Fruit fly (Drosophila melanogaster) whole organism, embryonic: ENCODE measurements around the gene CG7916.

ENCODE experiments used
- Abd-B ChIP-seq: fragments of 200-800 bp; sonication (Bioruptor generic); optimal IDR thresholded peaks from 2 replicates; lab custom pipeline; 2018; ENCODE audit warnings: missing biosample characterization, mild to moderate bottlenecking, missing genetic modification characterization, moderate library complexity
- CG10267 ChIP-seq: fragments of 200-800 bp; sonication (Bioruptor generic); optimal IDR thresholded peaks from 2 replicates; lab custom pipeline; 2018; ENCODE audit warnings: missing biosample characterization, mild to moderate bottlenecking, missing genetic modification characterization, moderate library complexity
- CG10959 ChIP-seq: fragments of 200-800 bp; sonication (Bioruptor generic); IDR thresholded peaks from 2 replicates; pipeline ENCODE4 v1.3.6; 2022; ENCODE audit warnings: missing biosample characterization, missing genetic modification characterization
- CG14667 ChIP-seq: fragments of 200-800 bp; sonication (Bioruptor generic); IDR thresholded peaks from 2 replicates; pipeline ENCODE4 v1.3.6; 2022; ENCODE audit warnings: missing biosample characterization, missing genetic modification characterization
- CG14860 ChIP-seq: fragments of 200-800 bp; sonication (Bioruptor generic); IDR thresholded peaks from 3 replicates; pipeline ENCODE4 v1.3.6; 2022; ENCODE audit warnings: missing biosample characterization, missing genetic modification characterization; ENCODE audit not compliant: partially characterized antibody
- CG17361 ChIP-seq: fragments of 200-800 bp; sonication (Bioruptor generic); IDR thresholded peaks from 3 replicates; pipeline ENCODE4 v1.3.6; 2022; ENCODE audit warnings: missing biosample characterization, missing genetic modification characterization
- CG17829 ChIP-seq: fragments of 200-800 bp; optimal IDR thresholded peaks from 2 replicates; lab custom pipeline; 2019; ENCODE audit warnings: missing biosample characterization, mild to moderate bottlenecking, missing genetic modification characterization, moderate library complexity
- CG2129 ChIP-seq: fragments of 200-800 bp; sonication (Bioruptor generic); IDR thresholded peaks from 2 replicates; pipeline ENCODE4 v1.3.6; 2022; ENCODE audit warnings: missing biosample characterization, missing genetic modification characterization; ENCODE audit not compliant: partially characterized antibody
- CG2889 ChIP-seq: fragments of 200-800 bp; sonication (Bioruptor generic); IDR thresholded peaks from 3 replicates; pipeline ENCODE4 v1.3.6; 2022; ENCODE audit warnings: missing biosample characterization, missing genetic modification characterization
- CG31365 ChIP-seq: fragments of 200-800 bp; sonication (Bioruptor generic); optimal IDR thresholded peaks from 2 replicates; lab custom pipeline; 2018; ENCODE audit warnings: missing biosample characterization, mild to moderate bottlenecking, missing genetic modification characterization
- CG3847 ChIP-seq: fragments of 200-800 bp; sonication (Bioruptor generic); IDR thresholded peaks from 2 replicates; pipeline ENCODE4 v1.3.6; 2022; ENCODE audit warnings: missing biosample characterization, missing genetic modification characterization
- CG3995 ChIP-seq: fragments of 200-800 bp; sonication (Bioruptor generic); optimal IDR thresholded peaks from 3 replicates; lab custom pipeline; 2016; ENCODE audit warnings: missing biosample characterization, missing genetic modification characterization
- CG42726 ChIP-seq: fragments of 200-800 bp; sonication (Bioruptor generic); IDR thresholded peaks from 2 replicates; pipeline ENCODE4 v1.3.6; 2022; ENCODE audit warnings: missing biosample characterization, missing genetic modification characterization; ENCODE audit not compliant: partially characterized antibody
- CG4360 ChIP-seq: fragments of 200-800 bp; sonication (Bioruptor generic); IDR thresholded peaks from 2 replicates; pipeline ENCODE4 v1.3.6; 2022; ENCODE audit warnings: missing biosample characterization, missing genetic modification characterization
- CG4617 ChIP-seq: fragments of 200-800 bp; sonication (Bioruptor generic); optimal IDR thresholded peaks from 3 replicates; lab custom pipeline; 2016; ENCODE audit warnings: missing biosample characterization, missing genetic modification characterization, borderline replicate concordance
- CG5245 ChIP-seq: fragments of 200-800 bp; sonication (Bioruptor generic); optimal IDR thresholded peaks from 3 replicates; lab custom pipeline; 2016; ENCODE audit warnings: missing biosample characterization, missing genetic modification characterization
- CG8388 ChIP-seq: fragments of 200-800 bp; sonication (Bioruptor generic); optimal IDR thresholded peaks from 2 replicates; lab custom pipeline; 2019; ENCODE audit warnings: missing biosample characterization, mild to moderate bottlenecking, missing genetic modification characterization, moderate library complexity
- CG8924 ChIP-seq: fragments of 200-800 bp; optimal IDR thresholded peaks from 3 replicates; lab custom pipeline; 2019; ENCODE audit warnings: missing biosample characterization, mild to moderate bottlenecking, missing genetic modification characterization, moderate library complexity
- CoRest ChIP-seq: fragments of 200-800 bp; sonication (Bioruptor generic); optimal IDR thresholded peaks from 3 replicates; lab custom pipeline; 2018; ENCODE audit warnings: missing biosample characterization, mild to moderate bottlenecking, missing genetic modification characterization, moderate library complexity
- Dref ChIP-seq: fragments of 200-800 bp; sonication (Bioruptor generic); IDR thresholded peaks from 2 replicates; pipeline ENCODE4 v1.3.6; 2022; ENCODE audit warnings: missing biosample characterization, missing genetic modification characterization
- Ets97D ChIP-seq: fragments of 200-800 bp; sonication (Bioruptor generic); optimal IDR thresholded peaks from 3 replicates; lab custom pipeline; 2016; ENCODE audit warnings: missing biosample characterization, missing genetic modification characterization
- HmgD ChIP-seq: fragments of 200-800 bp; sonication (Bioruptor generic); optimal IDR thresholded peaks from 3 replicates; lab custom pipeline; 2016; ENCODE audit warnings: missing biosample characterization, missing genetic modification characterization
- HmgZ ChIP-seq: fragments of 200-800 bp; sonication (Bioruptor generic); optimal IDR thresholded peaks from 2 replicates; lab custom pipeline; 2018; ENCODE audit warnings: missing biosample characterization, mild to moderate bottlenecking, missing genetic modification characterization
- Lhr ChIP-seq: fragments of 200-800 bp; sonication (Bioruptor generic); optimal IDR thresholded peaks from 3 replicates; lab custom pipeline; 2017; ENCODE audit warnings: mild to moderate bottlenecking, missing biosample characterization, missing genetic modification reagents, missing genetic modification characterization
- Lim3 ChIP-seq: fragments of 200-800 bp; sonication (Bioruptor generic); IDR thresholded peaks from 2 replicates; pipeline ENCODE4 v1.3.6; 2022; ENCODE audit warnings: missing biosample characterization, missing genetic modification characterization
- MBD-R2 ChIP-seq: fragments of 200-800 bp; sonication (Bioruptor generic); IDR thresholded peaks from 2 replicates; pipeline ENCODE4 v1.3.6; 2022; ENCODE audit warnings: missing biosample characterization, missing genetic modification characterization
- Max ChIP-seq: fragments of 200-800 bp; sonication (Bioruptor generic); optimal IDR thresholded peaks from 2 replicates; lab custom pipeline; 2016; ENCODE audit warnings: missing biosample characterization, mild to moderate bottlenecking, missing genetic modification characterization
- Med ChIP-seq: fragments of 200-800 bp; sonication (Bioruptor generic); peaks from one replicate; lab custom pipeline; 2016; ENCODE audit warnings: missing biosample characterization, missing genetic modification characterization, mild to moderate bottlenecking, inconsistent platforms, moderate library complexity
- Opbp ChIP-seq: fragments of 200-800 bp; sonication (Bioruptor generic); IDR thresholded peaks from 3 replicates; pipeline ENCODE4 v1.3.6; 2022; ENCODE audit warnings: missing biosample characterization, missing genetic modification characterization; ENCODE audit not compliant: partially characterized antibody
- Sin3A ChIP-seq: fragments of >200 bp; optimal IDR thresholded peaks from 2 replicates; lab custom pipeline; 2018
- abd-A ChIP-seq: fragments of 200-800 bp; sonication (Bioruptor generic); optimal IDR thresholded peaks from 3 replicates; lab custom pipeline; 2019; ENCODE audit warnings: missing biosample characterization, mild to moderate bottlenecking, missing genetic modification characterization, moderate library complexity
- ato ChIP-seq: fragments of 200-800 bp; sonication (Bioruptor generic); IDR thresholded peaks from 2 replicates; pipeline ENCODE4 v1.3.6; 2022; ENCODE audit warnings: missing biosample characterization, missing genetic modification characterization; ENCODE audit not compliant: partially characterized antibody
- da ChIP-seq: fragments of 200-800 bp; sonication (Bioruptor generic); optimal IDR thresholded peaks from 2 replicates; lab custom pipeline; 2016; ENCODE audit warnings: missing biosample characterization, missing genetic modification characterization
- en ChIP-seq: fragments of 200-800 bp; sonication (Bioruptor generic); optimal IDR thresholded peaks from 2 replicates; lab custom pipeline; 2016; ENCODE audit warnings: missing biosample characterization, missing genetic modification characterization
- ewg ChIP-seq: fragments of 200-800 bp; sonication (Bioruptor generic); optimal IDR thresholded peaks from 3 replicates; lab custom pipeline; 2017; ENCODE audit warnings: mild to moderate bottlenecking, missing biosample characterization, missing genetic modification reagents, missing genetic modification characterization
- fu2 ChIP-seq: fragments of 200-800 bp; sonication (Bioruptor generic); optimal IDR thresholded peaks from 2 replicates; lab custom pipeline; 2016; ENCODE audit warnings: missing biosample characterization, missing genetic modification characterization
- gro ChIP-seq: fragments of 200-800 bp; sonication (Bioruptor generic); optimal IDR thresholded peaks from 2 replicates; lab custom pipeline; 2016; ENCODE audit warnings: missing biosample characterization, missing genetic modification characterization
- hb ChIP-seq: fragments of 200-800 bp; sonication (Bioruptor generic); IDR thresholded peaks from 3 replicates; pipeline ENCODE4 v1.3.6; 2022; ENCODE audit warnings: missing biosample characterization, missing genetic modification characterization; ENCODE audit not compliant: partially characterized antibody
- hbn ChIP-seq: fragments of 200-800 bp; sonication (Bioruptor generic); IDR thresholded peaks from 2 replicates; pipeline ENCODE4 v1.3.6; 2022; ENCODE audit warnings: missing biosample characterization, missing genetic modification characterization; ENCODE audit not compliant: partially characterized antibody
- mld ChIP-seq: fragments of 200-800 bp; sonication (Bioruptor generic); IDR thresholded peaks from 3 replicates; pipeline ENCODE4 v1.3.6; 2022; ENCODE audit warnings: missing biosample characterization, missing genetic modification characterization; ENCODE audit not compliant: partially characterized antibody
- nerfin-1 ChIP-seq: fragments of 200-800 bp; sonication (Bioruptor generic); optimal IDR thresholded peaks from 3 replicates; lab custom pipeline; 2019; ENCODE audit warnings: missing biosample characterization, mild to moderate bottlenecking, missing genetic modification characterization, moderate library complexity
- nmo ChIP-seq: fragments of 200-800 bp; sonication (Bioruptor generic); optimal IDR thresholded peaks from 2 replicates; lab custom pipeline; 2018; ENCODE audit warnings: missing biosample characterization, mild to moderate bottlenecking, missing genetic modification characterization, moderate library complexity
- peb ChIP-seq: fragments of 200-800 bp; sonication (Bioruptor generic); IDR thresholded peaks from 2 replicates; pipeline ENCODE4 v1.3.6; 2022; ENCODE audit warnings: missing biosample characterization, missing genetic modification characterization
- row ChIP-seq: fragments of 200-800 bp; sonication (Bioruptor generic); IDR thresholded peaks from 3 replicates; pipeline ENCODE4 v1.3.6; 2022; ENCODE audit warnings: missing biosample characterization, missing genetic modification characterization
- slou ChIP-seq: fragments of 200-800 bp; sonication (Bioruptor generic); optimal IDR thresholded peaks from 3 replicates; lab custom pipeline; 2016; ENCODE audit warnings: missing biosample characterization, missing genetic modification characterization
- sna ChIP-seq: fragments of 200-800 bp; sonication (Bioruptor generic); IDR thresholded peaks from 2 replicates; pipeline ENCODE4 v1.3.6; 2022; ENCODE audit warnings: missing biosample characterization, missing genetic modification characterization; ENCODE audit not compliant: partially characterized antibody
- sr ChIP-seq: fragments of 200-800 bp; sonication (Bioruptor generic); IDR thresholded peaks from 3 replicates; pipeline ENCODE4 v1.3.6; 2022; ENCODE audit warnings: missing biosample characterization, missing genetic modification characterization
- unc-4 ChIP-seq: fragments of 200-800 bp; sonication (Bioruptor generic); IDR thresholded peaks from 2 replicates; pipeline ENCODE4 v1.3.6; 2022; ENCODE audit warnings: missing biosample characterization, missing genetic modification characterization; ENCODE audit not compliant: partially characterized antibody
- vnd ChIP-seq: fragments of 200-800 bp; sonication (Bioruptor generic); IDR thresholded peaks from 3 replicates; pipeline ENCODE4 v1.3.6; 2022; ENCODE audit warnings: missing biosample characterization, missing genetic modification characterization; ENCODE audit not compliant: partially characterized antibody
- zen ChIP-seq: fragments of 200-800 bp; sonication (Bioruptor generic); optimal IDR thresholded peaks from 3 replicates; lab custom pipeline; 2018; ENCODE audit warnings: missing biosample characterization, mild to moderate bottlenecking, missing genetic modification characterization, moderate library complexity

The CG7916 gene

dm6 chr2L:13829540-13829939 is 17.0 kb upstream of the CG7916 start, which contains the start of the genes Arpc1 and Orc5:
TSS of gene Arpc1 (minus strand) at chr2L:13829741.
TSS of gene Orc5 (plus strand) at chr2L:13829837.
- TF ChIP-seq CG17361 (GFP tag; lab: Robert Waterston, UW) (no peak), CG4360 (GFP tag; lab: Robert Waterston, UW) (no peak), CG3847 (GFP tag; lab: Robert Waterston, UW) (0 out of 2 replicates have a peak, but pooled peaks have one; percentile 17), CG4617 (GFP tag; lab: Kevin White, UChicago) (peak; percentile 79), CG5245 (no peak), slou (no peak), Dref (GFP tag; lab: Robert Waterston, UW) (peak; percentile 89), CG31365 (tag; lab: Kevin White, UChicago) (no peak), MBD-R2 (peak; percentile 90), CG10267 (tag; lab: Kevin White, UChicago) (peak; percentile 62), CG8388 (GFP tag; lab: Kevin White, UChicago) (no peak), hb (GFP tag; lab: Robert Waterston, UW) (peak; percentile 83), CG14667 (GFP tag; lab: Robert Waterston, UW) (no peak), Sin3A (lab: Kevin White, UChicago) (peak; percentile 58), CG17829 (tag; lab: Kevin White, UChicago) (peak; percentile 9), zen (peak; percentile 40), sr (GFP tag; lab: Robert Waterston, UW) (no peak), Max (GFP tag; lab: Kevin White, UChicago) (no peak), HmgD (GFP tag; lab: Kevin White, UChicago) (peak; percentile 46), gro (GFP tag; lab: Kevin White, UChicago) (no peak), nerfin-1 (tag; lab: Kevin White, UChicago) (peak; percentile 18), CG3995 (GFP tag; lab: Kevin White, UChicago) (peak; percentile 11), CG10959 (GFP tag; lab: Robert Waterston, UW) (no peak), CG14860 (GFP tag; lab: Robert Waterston, UW) (peak; percentile 83), sna (peak; percentile 84), ato (GFP tag; lab: Robert Waterston, UW) (peak; percentile 81), HmgZ (peak; percentile 67), Lim3 (GFP tag; lab: Robert Waterston, UW) (no peak), CoRest (tag; lab: Kevin White, UChicago) (peak; percentile 25), fu2 (GFP tag; lab: Kevin White, UChicago) (no peak), CG42726 (peak; percentile 78), CG8924 (tag; lab: Kevin White, UChicago) (peak; percentile 1), en (GFP tag; lab: Kevin White, UChicago) (no peak), CG2889 (GFP tag; lab: Robert Waterston, UW) (no peak), hbn (GFP tag; lab: Robert Waterston, UW) (peak; percentile 92), Opbp (GFP tag; lab: Robert Waterston, UW) (peak; percentile 89), Med (GFP tag; lab: Kevin White, UChicago) (peak; percentile 76), mld (GFP tag; lab: Robert Waterston, UW) (peak; percentile 81; the same call in 1 of the 3 replicates), nmo (peak; percentile 52), row (GFP tag; lab: Robert Waterston, UW) (peak; percentile 36; the same call in 1 of the 3 replicates), ewg (GFP tag; lab: Kevin White, UChicago) (no peak), abd-A (no peak), vnd (GFP tag; lab: Robert Waterston, UW) (peak; percentile 73), Lhr (GFP tag; lab: Kevin White, UChicago) (peak; percentile 69), peb (GFP tag; lab: Robert Waterston, UW) (no peak), CG2129 (peak; percentile 82), da (GFP tag; lab: Kevin White, UChicago) (no peak), Abd-B (peak; percentile 17), Ets97D (peak; percentile 62), unc-4 (GFP tag; lab: Robert Waterston, UW) (peak; percentile 96)
